Worm (Caenorhabditis elegans): ENCODE measurements around the gene rpl-16.

ce11 chrIII:3520417-3520816 is 17.0 kb upstream of the rpl-16 start:
- TF ChIP-seq skn-1 (tag; optimal IDR thresholded peaks at IDR 0.05) (no peak), unc-62 (GFP tag; optimal IDR thresholded peaks at IDR 0.05) (no peak), ama-1 (optimal IDR thresholded peaks at IDR 0.05) (no peak), lin-15B (tag; optimal IDR thresholded peaks at IDR 0.05) (no peak), ztf-4 (tag; optimal IDR thresholded peaks at IDR 0.05) (no peak), zag-1 (tag; optimal IDR thresholded peaks at IDR 0.05) (no peak), elt-1 (tag; optimal IDR thresholded peaks at IDR 0.05) (no peak), mdl-1 (tag; optimal IDR thresholded peaks at IDR 0.05) (no peak), sea-2 (GFP tag; optimal IDR thresholded peaks at IDR 0.05) (no peak), tbx-2 (tag; optimal IDR thresholded peaks at IDR 0.05) (no peak), nhr-28 (tag; optimal IDR thresholded peaks at IDR 0.05) (no peak)
